Worm (Caenorhabditis elegans) whole organism, L2 larva: ENCODE data around the gene trpp-3.

ENCODE experiments used
- C34F6.9 ChIP-seq: fragments of 150-350 bp; optimal IDR thresholded peaks from 2 replicates; lab custom pipeline; 2014; ENCODE audit warnings: missing biosample characterization, missing genetic modification characterization
- F13H6.1 ChIP-seq: sonication (generic microtip); optimal IDR thresholded peaks from 2 replicates; lab custom pipeline; 2016; ENCODE audit warnings: missing genetic modification characterization, missing compliant biosample characterization
- R02D3.7 ChIP-seq: fragments of 150-350 bp; optimal IDR thresholded peaks from 2 replicates; lab custom pipeline; 2014; ENCODE audit warnings: missing biosample characterization, missing genetic modification characterization
- Y55F3AM.14 ChIP-seq: fragments of 200-800 bp; sonication (Bioruptor generic); optimal IDR thresholded peaks from 2 replicates; lab custom pipeline; 2018; ENCODE audit warnings: mild to moderate bottlenecking, missing genetic modification characterization, missing compliant biosample characterization
- alr-1 ChIP-seq: fragments of 150-350 bp; optimal IDR thresholded peaks from 2 replicates; lab custom pipeline; 2014; ENCODE audit warnings: missing biosample characterization, missing genetic modification characterization
- aly-2 ChIP-seq: fragments of 150-350 bp; optimal IDR thresholded peaks from 2 replicates; lab custom pipeline; 2014; ENCODE audit warnings: missing biosample characterization, missing genetic modification characterization
- ama-1 ChIP-seq: fragments of 150-350 bp; optimal IDR thresholded peaks from 2 replicates; lab custom pipeline; 2018; ENCODE audit warnings: inconsistent platforms
- blmp-1 ChIP-seq: sonication (generic microtip); optimal IDR thresholded peaks from 2 replicates; lab custom pipeline; 2017; ENCODE audit warnings: missing genetic modification characterization, mild to moderate bottlenecking, missing compliant biosample characterization, antibody characterized with exemption, moderate library complexity; ENCODE audit not compliant: insufficient read depth
- ceh-82 ChIP-seq: fragments of 150-350 bp; optimal IDR thresholded peaks from 2 replicates; lab custom pipeline; 2014; ENCODE audit warnings: missing biosample characterization, missing genetic modification characterization
- crh-2 ChIP-seq: sonication (generic microtip); optimal IDR thresholded peaks from 2 replicates; lab custom pipeline; 2017; ENCODE audit warnings: missing biosample characterization, missing genetic modification characterization
- dmd-4 ChIP-seq: sonication (generic microtip); optimal IDR thresholded peaks from 2 replicates; lab custom pipeline; 2017; ENCODE audit warnings: missing biosample characterization, missing genetic modification characterization
- egl-27 ChIP-seq: sonication (generic microtip); optimal IDR thresholded peaks from 3 replicates; lab custom pipeline; 2017; ENCODE audit warnings: missing biosample characterization, missing genetic modification reagents, missing genetic modification characterization
- elt-3 ChIP-seq: sonication (generic microtip); optimal IDR thresholded peaks from 2 replicates; lab custom pipeline; 2017; ENCODE audit warnings: missing biosample characterization, missing genetic modification characterization
- fos-1 ChIP-seq: fragments of 150-350 bp; optimal IDR thresholded peaks from 2 replicates; lab custom pipeline; 2014; ENCODE audit warnings: missing biosample characterization, missing genetic modification characterization
- gmeb-1 ChIP-seq: fragments of 150-350 bp; optimal IDR thresholded peaks from 2 replicates; lab custom pipeline; 2014; ENCODE audit warnings: missing biosample characterization, missing genetic modification characterization
- lin-11 ChIP-seq: fragments of 150-350 bp; sonication (generic microtip); optimal IDR thresholded peaks from 2 replicates; lab custom pipeline; 2014; ENCODE audit warnings: missing biosample characterization, missing genetic modification characterization, inconsistent platforms, mixed read lengths
- lin-13 ChIP-seq: fragments of 150-350 bp; optimal IDR thresholded peaks from 2 replicates; lab custom pipeline; 2014; ENCODE audit warnings: missing biosample characterization, missing genetic modification reagents, missing genetic modification characterization
- lin-39 ChIP-seq: fragments of 150-350 bp; optimal IDR thresholded peaks from 2 replicates; lab custom pipeline; 2014; ENCODE audit warnings: missing biosample characterization, missing genetic modification reagents, missing genetic modification characterization
- mab-5 ChIP-seq: fragments of 150-350 bp; optimal IDR thresholded peaks from 2 replicates; lab custom pipeline; 2014; ENCODE audit warnings: missing biosample characterization, missing genetic modification characterization
- mdl-1 ChIP-seq, 2 experiments: fragments of 150-350 bp in 1 of 2; sonication (generic microtip) in 1 of 2; optimal IDR thresholded peaks; 2 replicates each; lab custom pipeline; 2017; ENCODE audit warnings: missing biosample characterization in 2 of 2, missing genetic modification characterization in 2 of 2
- nhr-10 ChIP-seq: sonication (generic microtip); optimal IDR thresholded peaks from 2 replicates; lab custom pipeline; 2017; ENCODE audit warnings: missing biosample characterization, missing genetic modification characterization
- nhr-11 ChIP-seq: fragments of 150-350 bp; optimal IDR thresholded peaks from 2 replicates; lab custom pipeline; 2014; ENCODE audit warnings: missing biosample characterization, missing genetic modification characterization
- nhr-12 ChIP-seq: fragments of 150-350 bp; optimal IDR thresholded peaks from 2 replicates; lab custom pipeline; 2014; ENCODE audit warnings: missing biosample characterization, missing genetic modification characterization
- nhr-129 ChIP-seq: fragments of 150-350 bp; optimal IDR thresholded peaks from 2 replicates; lab custom pipeline; 2014; ENCODE audit warnings: missing biosample characterization, missing genetic modification characterization
- nhr-21 ChIP-seq: fragments of 150-350 bp; optimal IDR thresholded peaks from 2 replicates; lab custom pipeline; 2014; ENCODE audit warnings: missing biosample characterization, missing genetic modification characterization
- nhr-25 ChIP-seq: fragments of 150-350 bp; sonication (generic microtip); optimal IDR thresholded peaks from 3 replicates; lab custom pipeline; 2014; ENCODE audit warnings: missing biosample characterization, missing genetic modification characterization
- peb-1 ChIP-seq: fragments of 150-350 bp; optimal IDR thresholded peaks from 2 replicates; lab custom pipeline; 2014; ENCODE audit warnings: missing biosample characterization, missing genetic modification characterization
- skn-1 ChIP-seq: sonication (generic microtip); optimal IDR thresholded peaks from 2 replicates; lab custom pipeline; 2017; ENCODE audit warnings: missing biosample characterization, missing genetic modification characterization
- sma-3 ChIP-seq: sonication (generic microtip); optimal IDR thresholded peaks from 2 replicates; lab custom pipeline; 2016; ENCODE audit warnings: missing genetic modification reagents, missing genetic modification characterization, missing compliant biosample characterization
- sma-9 ChIP-seq, 2 experiments: fragments of 150-350 bp in 1 of 2; sonication (generic microtip) in 1 of 2; optimal IDR thresholded peaks; 2 replicates each; lab custom pipeline; 2014 to 2016; ENCODE audit warnings: missing genetic modification characterization in 2 of 2, mild to moderate bottlenecking in 1 of 2, missing biosample characterization in 1 of 2, missing compliant biosample characterization in 1 of 2, missing genetic modification reagents in 1 of 2, moderate library complexity in 1 of 2
- snpc-4 ChIP-seq: fragments of 150-350 bp; optimal IDR thresholded peaks from 2 replicates; lab custom pipeline; 2014; ENCODE audit warnings: missing biosample characterization, missing genetic modification characterization
- unc-39 ChIP-seq: fragments of 150-350 bp; optimal IDR thresholded peaks from 2 replicates; lab custom pipeline; 2014; ENCODE audit warnings: missing biosample characterization, missing genetic modification characterization
- unc-55 ChIP-seq: fragments of 150-350 bp; sonication (generic microtip); optimal IDR thresholded peaks from 3 replicates; lab custom pipeline; 2014; ENCODE audit warnings: missing biosample characterization, missing genetic modification reagents, missing genetic modification characterization
- unc-62 ChIP-seq: fragments of 150-350 bp; optimal IDR thresholded peaks from 2 replicates; lab custom pipeline; 2014; ENCODE audit warnings: missing biosample characterization, missing genetic modification reagents, missing genetic modification characterization
- zag-1 ChIP-seq: fragments of 150-350 bp; optimal IDR thresholded peaks from 2 replicates; lab custom pipeline; 2014; ENCODE audit warnings: missing biosample characterization, missing genetic modification characterization
- ztf-1 ChIP-seq: fragments of 200-800 bp; sonication (Bioruptor generic); conservative IDR thresholded peaks from 2 replicates; pipeline ENCODE4 v1.3.6; 2022; ENCODE audit warnings: missing genetic modification characterization, missing compliant biosample characterization
- ztf-4 ChIP-seq: fragments of 150-350 bp; optimal IDR thresholded peaks from 2 replicates; lab custom pipeline; 2014; ENCODE audit warnings: missing biosample characterization, missing genetic modification characterization

The trpp-3 gene

ce11 chrIII:9546016-9546659, 20.8 kb downstream of the trpp-3 start, which contains the start of gene unc-16 (continued):
- TF ChIP-seq crh-2 (tag; lab: Kevin White, UChicago) (peak; percentile 89), nhr-10 (tag; lab: Kevin White, UChicago) (no peak)

- TF ChIP-seq ama-1 (no peak), unc-39 (tag; lab: Kevin White, UChicago) (no peak), fos-1 (no peak), nhr-21 (tag; lab: Kevin White, UChicago) (no peak), dmd-4 (tag; lab: Kevin White, UChicago) (no peak), crh-2 (tag; lab: Kevin White, UChicago) (no peak), ztf-4 (tag; lab: Kevin White, UChicago) (no peak), F13H6.1 (tag; lab: Kevin White, UChicago) (no peak), Y55F3AM.14 (GFP tag; lab: Kevin White, UChicago) (no peak), elt-3 (tag; lab: Kevin White, UChicago) (no peak), nhr-11 (tag; lab: Kevin White, UChicago) (no peak), mab-5 (no peak), sma-9 (GFP tag; optimal IDR thresholded peaks at IDR 0.05; lab: Kevin White, UChicago) (no peak), sma-9 (tag; optimal IDR thresholded peaks at IDR 0.05; lab: Kevin White, UChicago) (no peak), skn-1 (no peak), lin-13 (GFP tag; lab: Kevin White, UChicago) (no peak), mdl-1 (tag; optimal IDR thresholded peaks at IDR 0.05; lab: Kevin White, UChicago) (no peak), blmp-1 (no peak), snpc-4 (no peak)
Measured at ce11 chrIII:9556300-9556699, 30.9 kb downstream of the trpp-3 start, which contains the start of gene ZK1098.11. TSS of gene ZK1098.11 (plus strand) at chrIII:9556600.

ce11 chrIII:9558463-9558862, 33.1 kb downstream of the trpp-3 start, which contains the start of gene C48B4.6:
TSS of gene C48B4.6 (minus strand) at chrIII:9558563.
- TF ChIP-seq C34F6.9: no peak
- TF ChIP-seq gmeb-1 (tag; lab: Kevin White, UChicago): no peak
- no peak for TF ChIP-seq ztf-4 (tag; lab: Kevin White, UChicago)
- TF ChIP-seq zag-1: no peak
- no peak for TF ChIP-seq lin-39 (tag; lab: Kevin White, UChicago)
- no peak for TF ChIP-seq alr-1 (tag; lab: Kevin White, UChicago)
- no peak for TF ChIP-seq nhr-12 (tag; lab: Kevin White, UChicago)
- no peak for TF ChIP-seq unc-62 (GFP tag; lab: Kevin White, UChicago)
- no peak for TF ChIP-seq fos-1
- TF ChIP-seq ceh-82 (tag; lab: Kevin White, UChicago): no peak

- TF ChIP-seq mdl-1 (tag; optimal IDR thresholded peaks at IDR 0.05; lab: Kevin White, UChicago) (no peak), peb-1 (no peak), ceh-82 (tag; lab: Kevin White, UChicago) (no peak), lin-11 (tag; lab: Kevin White, UChicago) (no peak), crh-2 (tag; lab: Kevin White, UChicago) (no peak), nhr-129 (no peak), R02D3.7 (tag; lab: Kevin White, UChicago) (no peak), ztf-1 (GFP tag; lab: Robert Waterston, UW) (no peak), unc-55 (GFP tag; lab: Kevin White, UChicago) (no peak), zag-1 (no peak), Y55F3AM.14 (GFP tag; lab: Kevin White, UChicago) (no peak), sma-3 (GFP tag; lab: Kevin White, UChicago) (no peak), unc-39 (tag; lab: Kevin White, UChicago) (no peak), nhr-12 (tag; lab: Kevin White, UChicago) (no peak), egl-27 (tag; lab: Kevin White, UChicago) (no peak), mab-5 (no peak), nhr-25 (tag; lab: Kevin White, UChicago) (no peak), alr-1 (tag; lab: Kevin White, UChicago) (no peak), aly-2 (tag; lab: Kevin White, UChicago) (no peak)
Measured at ce11 chrIII:9559381-9559881, 34.1 kb downstream of the trpp-3 start, which contains the start of gene C48B4.7. TSS of gene C48B4.7 (minus strand) at chrIII:9559431.
